Worm (Caenorhabditis elegans) whole organism, L4 larva: Measurements from ENCODE around the gene F43C11.16.

Experiments
- D1046.2 ChIP-seq: fragments of 200-800 bp; sonication (Bioruptor generic); IDR thresholded peaks from 2 replicates; pipeline ENCODE4 v1.3.6; 2022; ENCODE audit warnings: missing genetic modification characterization, missing compliant biosample characterization
- F44E2.7 ChIP-seq: fragments of 200-800 bp; sonication (Bioruptor generic); IDR thresholded peaks from 2 replicates; pipeline ENCODE4 v2.1.2; 2022; ENCODE audit warnings: missing genetic modification characterization, missing compliant biosample characterization
- F49E8.2 ChIP-seq: sonication (generic microtip); optimal IDR thresholded peaks from 2 replicates; lab custom pipeline; 2016; ENCODE audit warnings: missing compliant biosample characterization, mild to moderate bottlenecking, missing genetic modification characterization, borderline replicate concordance
- R02D3.7 ChIP-seq: fragments of 150-350 bp; sonication (generic microtip); optimal IDR thresholded peaks from 3 replicates; lab custom pipeline; 2014; ENCODE audit warnings: missing biosample characterization, missing genetic modification characterization
- T20F7.1 ChIP-seq: fragments of 200-800 bp; sonication (Bioruptor generic); optimal IDR thresholded peaks from 2 replicates; lab custom pipeline; 2018; ENCODE audit warnings: mild to moderate bottlenecking, missing genetic modification characterization, missing compliant biosample characterization
- Y105C5A.15 ChIP-seq: fragments of 200-800 bp; sonication (Bioruptor generic); IDR thresholded peaks from 2 replicates; pipeline ENCODE4 v1.3.6; 2022; ENCODE audit warnings: missing genetic modification characterization, missing compliant biosample characterization
- Y5F2A.4 ChIP-seq: fragments of 200-800 bp; sonication (Bioruptor generic); optimal IDR thresholded peaks from 2 replicates; lab custom pipeline; 2018; ENCODE audit warnings: mild to moderate bottlenecking, missing genetic modification characterization, missing compliant biosample characterization
- aha-1 ChIP-seq: fragments of 150-350 bp; peaks from one replicate; lab custom pipeline; 2014; ENCODE audit warnings: missing biosample characterization, missing genetic modification characterization
- ceh-20 ChIP-seq: fragments of 200-800 bp; sonication (Bioruptor generic); IDR thresholded peaks from 2 replicates; pipeline ENCODE4 v1.3.6; 2022; ENCODE audit warnings: missing genetic modification reagents, missing genetic modification characterization, missing compliant biosample characterization
- ceh-28 ChIP-seq: fragments of 150-350 bp; optimal IDR thresholded peaks from 2 replicates; lab custom pipeline; 2014; ENCODE audit warnings: missing biosample characterization, missing genetic modification reagents, missing genetic modification characterization
- ceh-44 ChIP-seq: fragments of 200-800 bp; sonication (Bioruptor generic); IDR thresholded peaks from 2 replicates; pipeline ENCODE4 v1.3.6; 2022; ENCODE audit warnings: missing genetic modification reagents, missing genetic modification characterization, missing compliant biosample characterization
- ceh-82 ChIP-seq: sonication (generic microtip); optimal IDR thresholded peaks from 2 replicates; lab custom pipeline; 2017; ENCODE audit warnings: missing biosample characterization, missing genetic modification characterization
- ces-1 ChIP-seq: fragments of 150-350 bp; sonication (generic microtip); optimal IDR thresholded peaks from 4 replicates; lab custom pipeline; 2014; ENCODE audit warnings: missing biosample characterization, missing genetic modification reagents, missing genetic modification characterization
- ctbp-1 ChIP-seq: fragments of 200-800 bp; sonication (Bioruptor generic); IDR thresholded peaks from 2 replicates; pipeline ENCODE4 v1.3.6; 2022; ENCODE audit warnings: missing genetic modification reagents, missing genetic modification characterization, missing compliant biosample characterization
- daf-16 ChIP-seq, 3 experiments: sonication (generic microtip); optimal IDR thresholded peaks; 2 replicates each; lab custom pipeline; 2016 to 2017; ENCODE audit warnings: missing genetic modification characterization in 3 of 3, missing genetic modification reagents in 3 of 3, mild to moderate bottlenecking in 2 of 3, missing compliant biosample characterization in 2 of 3, missing biosample characterization in 1 of 3, moderate library complexity in 1 of 3
- dmd-6 ChIP-seq: fragments of 200-800 bp; sonication (Bioruptor generic); IDR thresholded peaks from 2 replicates; pipeline ENCODE4 v1.3.6; 2022; ENCODE audit warnings: missing genetic modification reagents, missing genetic modification characterization, missing compliant biosample characterization
- dpl-1 ChIP-seq: fragments of 150-350 bp; optimal IDR thresholded peaks from 2 replicates; lab custom pipeline; 2014; ENCODE audit warnings: missing biosample characterization, missing genetic modification reagents, missing genetic modification characterization
- dve-1 ChIP-seq: sonication (generic microtip); optimal IDR thresholded peaks from 2 replicates; lab custom pipeline; 2017; ENCODE audit warnings: antibody characterized with exemption, mild to moderate bottlenecking, missing genetic modification characterization, missing compliant biosample characterization; ENCODE audit not compliant: insufficient read depth
- hlh-11 ChIP-seq: fragments of 200-800 bp; sonication (Bioruptor generic); optimal IDR thresholded peaks from 2 replicates; lab custom pipeline; 2018; ENCODE audit warnings: mild to moderate bottlenecking, missing genetic modification characterization, missing compliant biosample characterization
- hlh-30 ChIP-seq: sonication (generic microtip); optimal IDR thresholded peaks from 2 replicates; lab custom pipeline; 2017; ENCODE audit warnings: antibody characterized with exemption, mild to moderate bottlenecking, missing genetic modification characterization, missing compliant biosample characterization; ENCODE audit not compliant: insufficient read depth
- hmg-1.1 ChIP-seq: fragments of 200-800 bp; sonication (Bioruptor generic); IDR thresholded peaks from 2 replicates; pipeline ENCODE4 v1.3.6; 2022; ENCODE audit warnings: missing genetic modification reagents, missing genetic modification characterization, missing compliant biosample characterization
- lin-15B ChIP-seq: fragments of 150-350 bp; sonication (generic microtip); optimal IDR thresholded peaks from 3 replicates; lab custom pipeline; 2014; ENCODE audit warnings: missing biosample characterization, missing genetic modification characterization
- lin-29 ChIP-seq: fragments of 200-800 bp; sonication (Bioruptor generic); IDR thresholded peaks from 2 replicates; pipeline ENCODE4 v1.3.6; 2022; ENCODE audit warnings: missing genetic modification reagents, missing genetic modification characterization, missing compliant biosample characterization
- lsy-2 ChIP-seq, 2 experiments: fragments of 150-350 bp in 1 of 2; sonication (generic microtip) in 1 of 2; optimal IDR thresholded peaks; 2 replicates each; lab custom pipeline; 2014 to 2017; ENCODE audit warnings: missing biosample characterization in 2 of 2, missing genetic modification characterization in 2 of 2
- madf-5 ChIP-seq, 2 experiments: fragments of 200-800 bp; sonication (Bioruptor generic); IDR thresholded peaks; 2 replicates each; pipeline ENCODE4 v1.3.6; 2022; ENCODE audit warnings: missing compliant biosample characterization in 2 of 2, missing genetic modification characterization in 2 of 2
- mdl-1 ChIP-seq, 2 experiments: fragments of 150-350 bp in 1 of 2; sonication (generic microtip) in 1 of 2; optimal IDR thresholded peaks; 2 replicates each; lab custom pipeline; 2014 to 2017; ENCODE audit warnings: missing biosample characterization in 2 of 2, missing genetic modification characterization in 2 of 2
- mdt-29 ChIP-seq: fragments of 200-800 bp; sonication (Bioruptor generic); IDR thresholded peaks from 2 replicates; pipeline ENCODE4 v1.3.6; 2022; ENCODE audit warnings: missing genetic modification reagents, missing genetic modification characterization, missing compliant biosample characterization
- mep-1 ChIP-seq: fragments of 150-350 bp; sonication (generic microtip); optimal IDR thresholded peaks from 3 replicates; lab custom pipeline; 2014; ENCODE audit warnings: missing biosample characterization, missing genetic modification characterization
- mxl-2 ChIP-seq: fragments of 200-800 bp; sonication (Bioruptor generic); conservative IDR thresholded peaks from 2 replicates; pipeline ENCODE4 v1.3.6; 2022; ENCODE audit warnings: missing genetic modification reagents, missing genetic modification characterization, missing compliant biosample characterization
- mxl-3 ChIP-seq: fragments of 200-800 bp; sonication (Bioruptor generic); optimal IDR thresholded peaks from 2 replicates; lab custom pipeline; 2018; ENCODE audit warnings: mild to moderate bottlenecking, missing genetic modification characterization, missing compliant biosample characterization
- nhr-11 ChIP-seq: fragments of 150-350 bp; optimal IDR thresholded peaks from 2 replicates; lab custom pipeline; 2014; ENCODE audit warnings: missing biosample characterization, missing genetic modification characterization
- nhr-111 ChIP-seq: fragments of 200-800 bp; sonication (Bioruptor generic); optimal IDR thresholded peaks from 2 replicates; lab custom pipeline; 2018; ENCODE audit warnings: mild to moderate bottlenecking, missing genetic modification characterization, missing compliant biosample characterization
- nhr-28 ChIP-seq: fragments of 150-350 bp; optimal IDR thresholded peaks from 2 replicates; lab custom pipeline; 2014; ENCODE audit warnings: missing biosample characterization, missing genetic modification characterization
- nhr-41 ChIP-seq: fragments of 200-800 bp; sonication (Bioruptor generic); IDR thresholded peaks from 2 replicates; pipeline ENCODE4 v1.3.6; 2022; ENCODE audit warnings: missing genetic modification reagents, missing genetic modification characterization, missing compliant biosample characterization
- nhr-42 ChIP-seq: fragments of 200-800 bp; sonication (Bioruptor generic); IDR thresholded peaks from 2 replicates; pipeline ENCODE4 v1.3.6; 2022; ENCODE audit warnings: missing genetic modification characterization, missing compliant biosample characterization
- nhr-6 ChIP-seq: fragments of 150-350 bp; optimal IDR thresholded peaks from 2 replicates; lab custom pipeline; 2014; ENCODE audit warnings: missing biosample characterization, missing genetic modification characterization
- nhr-77 ChIP-seq: fragments of 150-350 bp; optimal IDR thresholded peaks from 2 replicates; lab custom pipeline; 2014; ENCODE audit warnings: missing biosample characterization, missing genetic modification characterization
- pha-4 ChIP-seq, 2 experiments: fragments of 150-350 bp in 1 of 2; fragments of 200-800 bp in 1 of 2; sonication (Bioruptor generic) in 1 of 2; IDR thresholded peaks in 1 of 2; optimal IDR thresholded peaks in 1 of 2; 2 replicates each; pipeline versions ENCODE4 v1.3.6 to Lab custom; 2014 to 2022; ENCODE audit warnings: missing genetic modification characterization in 2 of 2, missing genetic modification reagents in 2 of 2, missing biosample characterization in 1 of 2, missing compliant biosample characterization in 1 of 2
- php-3 ChIP-seq: fragments of 200-800 bp; sonication (Bioruptor generic); IDR thresholded peaks from 2 replicates; pipeline ENCODE4 v1.3.6; 2022; ENCODE audit warnings: missing genetic modification reagents, missing genetic modification characterization, missing compliant biosample characterization
- pqm-1 ChIP-seq: sonication (generic microtip); optimal IDR thresholded peaks from 2 replicates; lab custom pipeline; 2017; ENCODE audit warnings: missing biosample characterization, missing genetic modification characterization
- saeg-2 ChIP-seq: fragments of 200-800 bp; sonication (Bioruptor generic); IDR thresholded peaks from 2 replicates; pipeline ENCODE4 v1.3.6; 2022; ENCODE audit warnings: missing genetic modification reagents, missing genetic modification characterization, missing compliant biosample characterization
- sdz-12 ChIP-seq: fragments of 200-800 bp; sonication (Bioruptor generic); optimal IDR thresholded peaks from 2 replicates; lab custom pipeline; 2018; ENCODE audit warnings: mild to moderate bottlenecking, missing genetic modification characterization, missing compliant biosample characterization
- skn-1 ChIP-seq: fragments of 150-350 bp; optimal IDR thresholded peaks from 2 replicates; lab custom pipeline; 2014; ENCODE audit warnings: missing biosample characterization, missing genetic modification characterization
- snpc-1.2 ChIP-seq: fragments of 200-800 bp; sonication (Bioruptor generic); IDR thresholded peaks from 2 replicates; pipeline ENCODE4 v1.3.6; 2022; ENCODE audit warnings: missing genetic modification reagents, missing genetic modification characterization, missing compliant biosample characterization
- unc-62 ChIP-seq, 3 experiments: fragments of 150-350 bp in 1 of 3; sonication (generic microtip); optimal IDR thresholded peaks in 2 of 3; peaks in 1 of 3; 1 replicate in 1 of 3; 2 replicates in 2 of 3; lab custom pipeline; 2014 to 2017; ENCODE audit warnings: missing biosample characterization in 3 of 3, missing genetic modification characterization in 3 of 3, missing genetic modification reagents in 3 of 3, missing genotype in 1 of 3
- zag-1 ChIP-seq: fragments of 150-350 bp; optimal IDR thresholded peaks from 2 replicates; lab custom pipeline; 2014; ENCODE audit warnings: missing biosample characterization, missing genetic modification characterization
- zfp-3 ChIP-seq: fragments of 200-800 bp; sonication (Bioruptor generic); conservative IDR thresholded peaks from 2 replicates; pipeline ENCODE4 v1.3.6; 2022; ENCODE audit warnings: missing genetic modification reagents, missing genetic modification characterization, missing compliant biosample characterization
- zip-11 ChIP-seq: fragments of 200-800 bp; sonication (Bioruptor generic); IDR thresholded peaks from 2 replicates; pipeline ENCODE4 v1.3.6; 2022; ENCODE audit warnings: missing genetic modification characterization, missing compliant biosample characterization
- zip-2 ChIP-seq: fragments of 150-350 bp; optimal IDR thresholded peaks from 2 replicates; lab custom pipeline; 2014; ENCODE audit warnings: missing biosample characterization, missing genetic modification characterization

F43C11.16 gene

ce11 chrII:2320097-2320496 is 39.8 kb downstream of the F43C11.16 start, which contains the start of gene ZK1240.3:
Gene ZK1240.3, plus strand, starts transcription at chrII:2320334.
- no peak for TF ChIP-seq Y5F2A.4 (GFP tag; lab: Kevin White, UChicago)
- TF ChIP-seq unc-62 (GFP tag; optimal IDR thresholded peaks at IDR 0.05 in 1 of 2; lab: Kevin White, UChicago), result peak in 1 of 2 experiments; percentile 37
- no peak for TF ChIP-seq unc-62 (tag; optimal IDR thresholded peaks at IDR 0.05; lab: Kevin White, UChicago)
- TF ChIP-seq pqm-1, result peak; percentile 91
- TF ChIP-seq dpl-1, result no peak
- TF ChIP-seq ctbp-1 (GFP tag; lab: Robert Waterston, UW), result no peak
- TF ChIP-seq F44E2.7, result no peak
- no peak for TF ChIP-seq snpc-1.2 (GFP tag; lab: Robert Waterston, UW)
- no peak for TF ChIP-seq zfp-3 (GFP tag; lab: Robert Waterston, UW)
- peak; percentile 80 for TF ChIP-seq aha-1 (tag; lab: Kevin White, UChicago)
- TF ChIP-seq dmd-6, result peak; percentile 69
- TF ChIP-seq lsy-2 (tag; optimal IDR thresholded peaks at IDR 0.05; lab: Kevin White, UChicago), result no peak
- TF ChIP-seq lin-15B (tag; lab: Kevin White, UChicago), result no peak
- no peak for TF ChIP-seq nhr-77
- TF ChIP-seq lin-29 (GFP tag; lab: Robert Waterston, UW), result no peak
- TF ChIP-seq hlh-11 (tag; lab: Kevin White, UChicago), result peak; percentile 58
- TF ChIP-seq Y105C5A.15, result no peak
- no peak for TF ChIP-seq hmg-1.1 (GFP tag; lab: Robert Waterston, UW)
- TF ChIP-seq T20F7.1 (GFP tag; lab: Kevin White, UChicago), result peak; percentile 32
- 0 out of 2 replicates have a peak, but pooled peaks have one; percentile 48 for TF ChIP-seq php-3 (GFP tag; lab: Robert Waterston, UW)
- TF ChIP-seq nhr-41 (GFP tag; lab: Robert Waterston, UW), result peak; percentile 55; the same call in 1 of the 2 replicates
- no peak for TF ChIP-seq R02D3.7 (tag; lab: Kevin White, UChicago)
- no peak for TF ChIP-seq D1046.2 (GFP tag; lab: Robert Waterston, UW)
- TF ChIP-seq mdt-29 (GFP tag; lab: Robert Waterston, UW), result no peak
- no peak for TF ChIP-seq mxl-3 (GFP tag; lab: Kevin White, UChicago)
- TF ChIP-seq ces-1, result no peak
- peak; percentile 23 for TF ChIP-seq dve-1 (tag; lab: Kevin White, UChicago)
- no peak for TF ChIP-seq mep-1 (tag; lab: Kevin White, UChicago)
- TF ChIP-seq nhr-42 (GFP tag; lab: Robert Waterston, UW), result no peak
- TF ChIP-seq daf-16 (GFP tag; optimal IDR thresholded peaks at IDR 0.05; lab: Kevin White, UChicago), result no peak
- TF ChIP-seq daf-16 (tag; optimal IDR thresholded peaks at IDR 0.05; lab: Kevin White, UChicago), result peak; percentile 62
- TF ChIP-seq F49E8.2 (tag; lab: Kevin White, UChicago), result no peak
- no peak for TF ChIP-seq ceh-82 (tag; lab: Kevin White, UChicago)
- no peak for TF ChIP-seq mxl-2
- no peak for TF ChIP-seq madf-5 (GFP tag; IDR thresholded peaks at IDR 0.05; lab: Robert Waterston, UW)
- peak; percentile 78 for TF ChIP-seq nhr-28 (tag; lab: Kevin White, UChicago)
- no peak for TF ChIP-seq ceh-20 (GFP tag; lab: Robert Waterston, UW)
- no peak for TF ChIP-seq zip-2
- TF ChIP-seq sdz-12 (GFP tag; lab: Kevin White, UChicago), result no peak

- TF ChIP-seq skn-1 (tag; lab: Kevin White, UChicago), result no peak
- TF ChIP-seq hlh-30, result no peak
- no peak for TF ChIP-seq nhr-6 (tag; lab: Kevin White, UChicago)
- TF ChIP-seq pha-4 (GFP tag; IDR thresholded peaks at IDR 0.05; lab: Robert Waterston, UW), result no peak
- TF ChIP-seq pha-4 (tag; optimal IDR thresholded peaks at IDR 0.05; lab: Kevin White, UChicago), result no peak
- no peak for TF ChIP-seq ceh-44 (GFP tag; lab: Robert Waterston, UW)
- no peak for TF ChIP-seq lin-29 (GFP tag; lab: Robert Waterston, UW)
- TF ChIP-seq nhr-11 (tag; lab: Kevin White, UChicago), result no peak
- 0 out of 2 replicates have a peak, but pooled peaks have one; percentile 14 for TF ChIP-seq dmd-6
- TF ChIP-seq nhr-111, result no peak
- TF ChIP-seq aha-1 (tag; lab: Kevin White, UChicago), result peak; percentile 22
- TF ChIP-seq saeg-2 (GFP tag; lab: Robert Waterston, UW), result no peak
- no peak for TF ChIP-seq T20F7.1 (GFP tag; lab: Kevin White, UChicago)
- TF ChIP-seq zag-1 (tag; lab: Kevin White, UChicago), result no peak
- no peak for TF ChIP-seq zip-11
- TF ChIP-seq ceh-28 (tag; lab: Kevin White, UChicago), result no peak
- peak; percentile 26 for TF ChIP-seq nhr-28 (tag; lab: Kevin White, UChicago)
- TF ChIP-seq pqm-1, result peak; percentile 76
- no peak for TF ChIP-seq mdl-1 (tag; optimal IDR thresholded peaks at IDR 0.05; lab: Kevin White, UChicago)
- peak; percentile 9; the same call in 1 of the 2 replicates for TF ChIP-seq php-3 (GFP tag; lab: Robert Waterston, UW)
- no peak for TF ChIP-seq nhr-42 (GFP tag; lab: Robert Waterston, UW)
Measured at ce11 chrII:2317883-2318357, 41.9 kb downstream of the F43C11.16 start, which contains the start of the genes ZK1240.5 and ZK1240.9. Gene ZK1240.5, minus strand, starts transcription at chrII:2317933. Gene ZK1240.9, plus strand, starts transcription at chrII:2318189.
